Fruit fly (Drosophila melanogaster) S2 (cell line): ENCODE data around the gene CG46191.
"Not testable (repeated sequence)": the region's sequence is repeated elsewhere in the genome, so short reads cannot be mapped to it uniquely, and the experiment has no call there.

Source experiments
- CG8478 ChIP-seq: fragments of >200 bp; optimal IDR thresholded peaks from 2 replicates; lab custom pipeline; 2018
- CTCF ChIP-seq, 2 experiments: fragments of >200 bp; optimal IDR thresholded peaks; 2 replicates each; lab custom pipeline; 2018

Gene CG46191

dm6 chrY:3215755-3216154 lies at the start of gene CG46191:
TSS of gene CG46191 (minus strand) at chrY:3215855.
- TF ChIP-seq CG8478; CTCF (optimal IDR thresholded peaks at IDR 0.05; lab: Kevin White, UChicago): not testable (repeated sequence)

- not testable (repeated sequence) for TF ChIP-seq CTCF (optimal IDR thresholded peaks at IDR 0.05; lab: Kevin White, UChicago); CG8478
Observed at dm6 chrY:3262880-3263279, 47.2 kb upstream of the CG46191 start, which contains the start of gene CG46193. TSS of gene CG46193 (plus strand) at chrY:3263180.

- TF ChIP-seq CG8478; CTCF (optimal IDR thresholded peaks at IDR 0.05; lab: Kevin White, UChicago): not testable (repeated sequence)
Observed at dm6 chrY:3253257-3253656, 37.6 kb upstream of the CG46191 start, which contains the start of gene CG46192. TSS of gene CG46192 (minus strand) at chrY:3253357.
